Fruit fly (Drosophila melanogaster) whole organism, embryonic: ENCODE results near the gene Top3alpha.

ENCODE experiments used
- Bdp1 ChIP-seq: fragments of 200-800 bp; sonication (Bioruptor generic); optimal IDR thresholded peaks from 3 replicates; lab custom pipeline; 2016; ENCODE audit warnings: missing biosample characterization, missing genetic modification characterization
- CG10543 ChIP-seq: fragments of 200-800 bp; sonication (Bioruptor generic); optimal IDR thresholded peaks from 3 replicates; lab custom pipeline; 2017; ENCODE audit warnings: missing biosample characterization, mild to moderate bottlenecking, missing genetic modification characterization, moderate library complexity
- CG11085 ChIP-seq: fragments of 200-800 bp; sonication (Bioruptor generic); IDR thresholded peaks from 2 replicates; pipeline ENCODE4 v1.3.6; 2022; ENCODE audit warnings: missing biosample characterization, missing genetic modification characterization
- CG1233 ChIP-seq: fragments of 200-800 bp; sonication (Bioruptor generic); optimal IDR thresholded peaks from 4 replicates; lab custom pipeline; 2018; ENCODE audit warnings: missing biosample characterization, mild to moderate bottlenecking, missing genetic modification characterization
- CG12942 ChIP-seq: fragments of 200-800 bp; sonication (Bioruptor generic); optimal IDR thresholded peaks from 3 replicates; lab custom pipeline; 2016; ENCODE audit warnings: missing biosample characterization, missing genetic modification characterization
- CG13775 ChIP-seq: fragments of 200-800 bp; sonication (Bioruptor generic); optimal IDR thresholded peaks from 3 replicates; lab custom pipeline; 2017; ENCODE audit warnings: missing biosample characterization, mild to moderate bottlenecking, missing genetic modification characterization
- CG13894 ChIP-seq: fragments of 200-800 bp; sonication (Bioruptor generic); optimal IDR thresholded peaks from 3 replicates; lab custom pipeline; 2018; ENCODE audit warnings: missing biosample characterization, mild to moderate bottlenecking, missing genetic modification characterization, moderate library complexity
- CG14667 ChIP-seq: fragments of 200-800 bp; sonication (Bioruptor generic); IDR thresholded peaks from 2 replicates; pipeline ENCODE4 v1.3.6; 2022; ENCODE audit warnings: missing biosample characterization, missing genetic modification characterization
- CG15601 ChIP-seq: fragments of 200-800 bp; sonication (Bioruptor generic); optimal IDR thresholded peaks from 3 replicates; lab custom pipeline; 2019; ENCODE audit warnings: missing biosample characterization, mild to moderate bottlenecking, missing genetic modification characterization, moderate library complexity
- CG17361 ChIP-seq: fragments of 200-800 bp; sonication (Bioruptor generic); IDR thresholded peaks from 3 replicates; pipeline ENCODE4 v1.3.6; 2022; ENCODE audit warnings: missing biosample characterization, missing genetic modification characterization
- CG17385 ChIP-seq: fragments of 200-800 bp; sonication (Bioruptor generic); optimal IDR thresholded peaks from 3 replicates; lab custom pipeline; 2018; ENCODE audit warnings: missing biosample characterization, mild to moderate bottlenecking, missing genetic modification characterization
- CG17612 ChIP-seq: fragments of 200-800 bp; sonication (Bioruptor generic); IDR thresholded peaks from 2 replicates; pipeline ENCODE4 v1.3.6; 2022; ENCODE audit warnings: missing biosample characterization, missing genetic modification characterization
- CG2199 ChIP-seq: fragments of 200-800 bp; sonication (Bioruptor generic); IDR thresholded peaks from 3 replicates; pipeline ENCODE4 v1.3.6; 2022; ENCODE audit warnings: missing biosample characterization, missing genetic modification characterization
- CG2712 ChIP-seq: fragments of 200-800 bp; optimal IDR thresholded peaks from 3 replicates; lab custom pipeline; 2019; ENCODE audit warnings: missing biosample characterization, mild to moderate bottlenecking, missing genetic modification characterization, moderate library complexity
- CG2875 ChIP-seq: fragments of 200-800 bp; sonication (Bioruptor generic); optimal IDR thresholded peaks from 2 replicates; lab custom pipeline; 2017; ENCODE audit warnings: missing biosample characterization, mild to moderate bottlenecking, missing genetic modification characterization, missing genetic modification reagents
- CG32532 ChIP-seq: fragments of 200-800 bp; sonication (Bioruptor generic); IDR thresholded peaks from 2 replicates; pipeline ENCODE4 v1.3.6; 2022; ENCODE audit warnings: missing biosample characterization, missing genetic modification characterization
- CG3281 ChIP-seq: fragments of 200-800 bp; sonication (Bioruptor generic); optimal IDR thresholded peaks from 3 replicates; lab custom pipeline; 2017; ENCODE audit warnings: missing biosample characterization, mild to moderate bottlenecking, missing genetic modification characterization
- CG4707 ChIP-seq: fragments of 200-800 bp; sonication (Bioruptor generic); optimal IDR thresholded peaks from 2 replicates; lab custom pipeline; 2018; ENCODE audit warnings: missing biosample characterization, mild to moderate bottlenecking, missing genetic modification characterization, moderate library complexity
- CG6765 ChIP-seq: fragments of 200-800 bp; sonication (Bioruptor generic); optimal IDR thresholded peaks from 3 replicates; lab custom pipeline; 2017; ENCODE audit warnings: missing biosample characterization, mild to moderate bottlenecking, missing genetic modification characterization
- CG7556 ChIP-seq: fragments of 200-800 bp; sonication (Bioruptor generic); optimal IDR thresholded peaks from 2 replicates; lab custom pipeline; 2017; ENCODE audit warnings: missing biosample characterization, mild to moderate bottlenecking, missing genetic modification characterization
- CG8359 ChIP-seq: fragments of 200-800 bp; sonication (Bioruptor generic); optimal IDR thresholded peaks from 2 replicates; lab custom pipeline; 2017; ENCODE audit warnings: missing biosample characterization, mild to moderate bottlenecking, missing genetic modification characterization, borderline replicate concordance
- CG8944 ChIP-seq: fragments of 200-800 bp; sonication (Bioruptor generic); optimal IDR thresholded peaks from 3 replicates; lab custom pipeline; 2016; ENCODE audit warnings: missing biosample characterization, missing genetic modification characterization
- CG9797 ChIP-seq: fragments of 200-800 bp; sonication (Bioruptor generic); optimal IDR thresholded peaks from 3 replicates; lab custom pipeline; 2018; ENCODE audit warnings: missing biosample characterization, mild to moderate bottlenecking, missing genetic modification characterization
- CkIIα-i1 ChIP-seq: fragments of 200-800 bp; sonication (Bioruptor generic); IDR thresholded peaks from 2 replicates; pipeline ENCODE4 v1.3.6; 2022; ENCODE audit warnings: missing biosample characterization, missing genetic modification characterization
- Dbx ChIP-seq: fragments of 200-800 bp; sonication (Bioruptor generic); IDR thresholded peaks from 3 replicates; pipeline ENCODE4 v1.3.6; 2022; ENCODE audit warnings: missing biosample characterization, missing genetic modification characterization
- Dek ChIP-seq: fragments of 200-800 bp; sonication (Bioruptor generic); optimal IDR thresholded peaks from 3 replicates; lab custom pipeline; 2019; ENCODE audit warnings: missing biosample characterization, mild to moderate bottlenecking, missing genetic modification characterization, moderate library complexity
- Drgx ChIP-seq: fragments of 200-800 bp; sonication (Bioruptor generic); IDR thresholded peaks from 2 replicates; pipeline ENCODE4 v1.3.6; 2022; ENCODE audit warnings: missing biosample characterization, missing genetic modification characterization
- E2f1 ChIP-seq: fragments of 200-800 bp; sonication (Bioruptor generic); IDR thresholded peaks from 2 replicates; pipeline ENCODE4 v1.3.6; 2022; ENCODE audit warnings: missing biosample characterization, missing genetic modification characterization
- ERR ChIP-seq: fragments of 200-800 bp; sonication (Bioruptor generic); optimal IDR thresholded peaks from 2 replicates; lab custom pipeline; 2016; ENCODE audit warnings: missing biosample characterization, missing genetic modification characterization
- Eip74EF ChIP-seq, 2 experiments: fragments of 200-800 bp in 1 of 2; fragments of >200 bp in 1 of 2; sonication (Bioruptor generic) in 1 of 2; optimal IDR thresholded peaks; 2 replicates each; lab custom pipeline; 2017 to 2019; ENCODE audit warnings: missing biosample characterization in 2 of 2, missing genetic modification characterization in 2 of 2, mild to moderate bottlenecking in 1 of 2, moderate library complexity in 1 of 2
- HHEX ChIP-seq: fragments of 200-800 bp; sonication (Bioruptor generic); optimal IDR thresholded peaks from 3 replicates; lab custom pipeline; 2017; ENCODE audit warnings: missing biosample characterization, mild to moderate bottlenecking, missing genetic modification characterization, missing genetic modification reagents
- HLHmδ ChIP-seq: fragments of 200-800 bp; sonication (Bioruptor generic); optimal IDR thresholded peaks from 2 replicates; lab custom pipeline; 2018; ENCODE audit warnings: missing biosample characterization, mild to moderate bottlenecking, missing genetic modification characterization, moderate library complexity
- Hey ChIP-seq: fragments of 200-800 bp; sonication (Bioruptor generic); optimal IDR thresholded peaks from 3 replicates; lab custom pipeline; 2018; ENCODE audit warnings: missing biosample characterization, mild to moderate bottlenecking, missing genetic modification characterization
- Jarid2 ChIP-seq: fragments of 200-800 bp; sonication (Bioruptor generic); optimal IDR thresholded peaks from 3 replicates; lab custom pipeline; 2017; ENCODE audit warnings: mild to moderate bottlenecking, missing biosample characterization, missing genetic modification reagents, missing genetic modification characterization
- MESR4 ChIP-seq: fragments of 200-800 bp; sonication (Bioruptor generic); optimal IDR thresholded peaks from 2 replicates; lab custom pipeline; 2018; ENCODE audit warnings: missing biosample characterization, mild to moderate bottlenecking, missing genetic modification characterization, moderate library complexity
- ara ChIP-seq: fragments of 200-800 bp; sonication (Bioruptor generic); IDR thresholded peaks from 2 replicates; pipeline ENCODE4 v1.3.6; 2022; ENCODE audit warnings: missing biosample characterization, missing genetic modification characterization
- btn ChIP-seq: fragments of 200-800 bp; sonication (Bioruptor generic); optimal IDR thresholded peaks from 2 replicates; lab custom pipeline; 2016; ENCODE audit warnings: missing biosample characterization, missing genetic modification characterization
- caup ChIP-seq: fragments of 200-800 bp; sonication (Bioruptor generic); optimal IDR thresholded peaks from 3 replicates; lab custom pipeline; 2017; ENCODE audit warnings: missing biosample characterization, mild to moderate bottlenecking, missing genetic modification characterization, moderate library complexity; ENCODE audit not compliant: severe bottlenecking
- grn ChIP-seq: fragments of 200-800 bp; sonication (Bioruptor generic); optimal IDR thresholded peaks from 3 replicates; lab custom pipeline; 2017; ENCODE audit warnings: missing biosample characterization, missing genetic modification characterization
- gro ChIP-seq: fragments of 200-800 bp; sonication (Bioruptor generic); optimal IDR thresholded peaks from 2 replicates; lab custom pipeline; 2016; ENCODE audit warnings: missing biosample characterization, missing genetic modification characterization
- oc ChIP-seq: fragments of 200-800 bp; sonication (Bioruptor generic); optimal IDR thresholded peaks from 2 replicates; lab custom pipeline; 2018; ENCODE audit warnings: missing biosample characterization, mild to moderate bottlenecking, missing genetic modification characterization, moderate library complexity
- org-1 ChIP-seq: fragments of 200-800 bp; sonication (Bioruptor generic); optimal IDR thresholded peaks from 2 replicates; lab custom pipeline; 2017; ENCODE audit warnings: missing biosample characterization, missing genetic modification characterization
- psq ChIP-seq: fragments of 200-800 bp; sonication (Bioruptor generic); optimal IDR thresholded peaks from 2 replicates; lab custom pipeline; 2017; ENCODE audit warnings: missing biosample characterization, missing genetic modification characterization
- row ChIP-seq: fragments of 200-800 bp; sonication (Bioruptor generic); IDR thresholded peaks from 3 replicates; pipeline ENCODE4 v1.3.6; 2022; ENCODE audit warnings: missing biosample characterization, missing genetic modification characterization
- shn ChIP-seq: fragments of 200-800 bp; sonication (Bioruptor generic); optimal IDR thresholded peaks from 3 replicates; lab custom pipeline; 2016; ENCODE audit warnings: missing biosample characterization, missing genetic modification characterization
- trh ChIP-seq: fragments of 200-800 bp; sonication (Bioruptor generic); optimal IDR thresholded peaks from 2 replicates; lab custom pipeline; 2016; ENCODE audit warnings: missing biosample characterization, missing genetic modification characterization
- tup ChIP-seq: fragments of 200-800 bp; sonication (Bioruptor generic); optimal IDR thresholded peaks from 2 replicates; lab custom pipeline; 2016; ENCODE audit warnings: missing biosample characterization, mild to moderate bottlenecking, missing genetic modification characterization, moderate library complexity
- wdn ChIP-seq: fragments of 200-800 bp; sonication (Bioruptor generic); IDR thresholded peaks from 2 replicates; pipeline ENCODE4 v1.3.6; 2022; ENCODE audit warnings: missing biosample characterization, missing genetic modification characterization

Top3alpha gene

DNA sequence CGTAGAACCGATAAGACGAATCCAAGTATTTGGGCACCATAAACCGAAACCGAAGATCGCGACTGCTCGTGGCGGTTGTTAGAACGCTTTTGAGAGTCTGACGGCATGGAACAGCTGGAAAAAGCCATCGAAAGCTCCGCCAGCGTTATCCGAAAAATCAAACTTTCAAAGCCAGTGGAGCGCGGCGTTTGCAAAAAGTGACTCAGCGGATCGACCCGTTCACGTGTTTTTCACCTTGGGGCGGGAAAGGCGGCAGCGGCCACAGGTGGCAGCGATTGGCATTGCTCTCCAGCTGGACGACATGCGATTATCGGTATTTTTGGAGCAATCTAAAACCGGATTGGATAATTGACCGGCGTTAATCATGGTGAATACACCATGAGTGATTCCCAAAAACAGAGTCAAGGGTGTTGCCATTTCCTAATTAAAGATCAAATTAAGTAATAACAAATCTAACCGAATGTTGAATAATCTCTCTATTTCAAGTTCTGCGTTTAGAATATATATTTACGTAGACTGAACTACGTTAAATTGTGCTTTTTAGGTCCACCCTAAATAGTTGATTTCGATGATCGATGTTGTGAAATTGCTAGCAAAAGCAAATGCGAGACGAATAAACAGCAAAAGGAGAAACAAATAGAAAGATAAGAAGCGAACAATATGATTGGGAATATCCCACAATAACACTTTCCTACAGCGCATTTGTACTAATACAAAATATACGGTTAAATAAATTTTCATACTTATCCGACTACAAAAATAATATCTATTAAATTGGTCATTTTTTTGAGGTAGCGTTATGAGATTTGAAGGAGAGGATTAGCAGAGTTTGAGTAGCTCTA, 49.1 kb downstream of the Top3alpha start, which contains the start of gene CG10337 (continued):
- TF ChIP-seq oc (tag; lab: Kevin White, UChicago) (peak; percentile 27), CG15601 (tag; lab: Kevin White, UChicago) (peak; percentile 34), Hey (tag; lab: Kevin White, UChicago) (no peak), HHEX (GFP tag; lab: Kevin White, UChicago) (peak; percentile 40), CG9797 (GFP tag; lab: Kevin White, UChicago) (no peak), grn (peak; percentile 31), CG32532 (GFP tag; lab: Robert Waterston, UW) (peak; percentile 49), CG8944 (no peak), CG17361 (peak; percentile 30; the same call in 1 of the 3 replicates), Eip74EF (GFP tag; optimal IDR thresholded peaks at IDR 0.05; lab: Kevin White, UChicago) (peak in 1 of 2 experiments; percentile 27), CG1233 (peak; percentile 30), HLHmδ (GFP tag; lab: Kevin White, UChicago) (no peak), CG8359 (GFP tag; lab: Kevin White, UChicago) (no peak), tup (GFP tag; lab: Kevin White, UChicago) (no peak), MESR4 (GFP tag; lab: Kevin White, UChicago) (no peak), CG7556 (GFP tag; lab: Kevin White, UChicago) (peak; percentile 70), CG2199 (GFP tag; lab: Robert Waterston, UW) (peak; percentile 64; the same call in 1 of the 3 replicates), org-1 (GFP tag; lab: Kevin White, UChicago) (peak; percentile 72), btn (GFP tag; lab: Kevin White, UChicago) (peak; percentile 2), row (GFP tag; lab: Robert Waterston, UW) (peak; percentile 60; the same call in 2 of the 3 replicates), CG17385 (peak; percentile 60), wdn (GFP tag; lab: Robert Waterston, UW) (0 out of 2 replicates have a peak, but pooled peaks have one; percentile 39), CG13894 (peak; percentile 39), CG2875 (GFP tag; lab: Kevin White, UChicago) (peak; percentile 22), caup (peak; percentile 53), CG14667 (peak; percentile 34; the same call in 1 of the 2 replicates), Dek (tag; lab: Kevin White, UChicago) (peak; percentile 46), trh (no peak), CkIIα-i1 (GFP tag; lab: Robert Waterston, UW) (no peak), Jarid2 (GFP tag; lab: Kevin White, UChicago) (peak; percentile 8), Bdp1 (GFP tag; lab: Kevin White, UChicago) (peak; percentile 21), ara (GFP tag; lab: Robert Waterston, UW) (peak; percentile 48), Dbx (peak; percentile 51; the same call in 1 of the 3 replicates), CG3281 (GFP tag; lab: Kevin White, UChicago) (peak; percentile 80), CG4707 (GFP tag; lab: Kevin White, UChicago) (peak; percentile 12), CG6765 (GFP tag; lab: Kevin White, UChicago) (peak; percentile 65), CG12942 (GFP tag; lab: Kevin White, UChicago) (no peak), ERR (no peak), CG11085 (GFP tag; lab: Robert Waterston, UW) (0 out of 2 replicates have a peak, but pooled peaks have one; percentile 26), psq (peak; percentile 86), CG10543 (GFP tag; lab: Kevin White, UChicago) (peak; percentile 86), CG13775 (GFP tag; lab: Kevin White, UChicago) (peak; percentile 8), gro (peak; percentile 15), shn (peak; percentile 13), Drgx (GFP tag; lab: Robert Waterston, UW) (no peak), E2f1 (GFP tag; lab: Robert Waterston, UW) (no peak), CG17612 (no peak), CG2712 (tag; lab: Kevin White, UChicago) (peak; percentile 28)
